Fruit fly (Drosophila melanogaster) whole organism, embryonic: ENCODE measurements around the gene ND-18.

ENCODE experiments used
- Antp ChIP-seq: fragments of 200-800 bp; sonication (Bioruptor generic); optimal IDR thresholded peaks from 3 replicates; lab custom pipeline; 2016; ENCODE audit warnings: missing biosample characterization, missing genetic modification characterization
- Bdp1 ChIP-seq: fragments of 200-800 bp; sonication (Bioruptor generic); optimal IDR thresholded peaks from 3 replicates; lab custom pipeline; 2016; ENCODE audit warnings: missing biosample characterization, missing genetic modification characterization
- C15 ChIP-seq: fragments of 200-800 bp; sonication (Bioruptor generic); IDR thresholded peaks from 3 replicates; pipeline ENCODE4 v1.3.6; 2022; ENCODE audit warnings: missing biosample characterization, missing genetic modification characterization
- CG10431 ChIP-seq: fragments of 200-800 bp; sonication (Bioruptor generic); optimal IDR thresholded peaks from 3 replicates; lab custom pipeline; 2018; ENCODE audit warnings: missing biosample characterization, mild to moderate bottlenecking, missing genetic modification characterization
- CG12155 ChIP-seq: fragments of 200-800 bp; sonication (Bioruptor generic); optimal IDR thresholded peaks from 3 replicates; lab custom pipeline; 2016; ENCODE audit warnings: missing biosample characterization, missing genetic modification characterization
- CG12744 ChIP-seq: fragments of 200-800 bp; sonication (Bioruptor generic); optimal IDR thresholded peaks from 2 replicates; lab custom pipeline; 2016; ENCODE audit warnings: missing biosample characterization, missing genetic modification characterization
- CG15073 ChIP-seq: fragments of 200-800 bp; sonication (Bioruptor generic); optimal IDR thresholded peaks from 2 replicates; lab custom pipeline; 2016; ENCODE audit warnings: missing biosample characterization, missing genetic modification characterization
- CG16813 ChIP-seq: fragments of 200-800 bp; sonication (Bioruptor generic); IDR thresholded peaks from 3 replicates; pipeline ENCODE4 v1.3.6; 2022; ENCODE audit warnings: missing biosample characterization, missing genetic modification characterization; ENCODE audit not compliant: partially characterized antibody
- CG16815 ChIP-seq: fragments of 200-800 bp; sonication (Bioruptor generic); optimal IDR thresholded peaks from 3 replicates; lab custom pipeline; 2017; ENCODE audit warnings: missing biosample characterization, mild to moderate bottlenecking, missing genetic modification characterization
- CG17361 ChIP-seq: fragments of 200-800 bp; sonication (Bioruptor generic); IDR thresholded peaks from 3 replicates; pipeline ENCODE4 v1.3.6; 2022; ENCODE audit warnings: missing biosample characterization, missing genetic modification characterization
- CG18619 ChIP-seq: fragments of 200-800 bp; sonication (Bioruptor generic); optimal IDR thresholded peaks from 3 replicates; lab custom pipeline; 2017; ENCODE audit warnings: missing biosample characterization, mild to moderate bottlenecking, missing genetic modification characterization
- CG2202 ChIP-seq: fragments of 200-800 bp; sonication (Bioruptor generic); optimal IDR thresholded peaks from 2 replicates; lab custom pipeline; 2018; ENCODE audit warnings: missing biosample characterization, mild to moderate bottlenecking, missing genetic modification characterization
- CG30020 ChIP-seq: fragments of 200-800 bp; optimal IDR thresholded peaks from 2 replicates; lab custom pipeline; 2019; ENCODE audit warnings: missing biosample characterization, mild to moderate bottlenecking, missing genetic modification characterization, moderate library complexity
- CG31224 ChIP-seq: fragments of 200-800 bp; sonication (Bioruptor generic); IDR thresholded peaks from 2 replicates; pipeline ENCODE4 v1.3.6; 2022; ENCODE audit warnings: missing biosample characterization, missing genetic modification characterization
- CG31365 ChIP-seq: fragments of 200-800 bp; sonication (Bioruptor generic); optimal IDR thresholded peaks from 2 replicates; lab custom pipeline; 2018; ENCODE audit warnings: missing biosample characterization, mild to moderate bottlenecking, missing genetic modification characterization
- CG31441 ChIP-seq: fragments of 200-800 bp; sonication (Bioruptor generic); IDR thresholded peaks from 2 replicates; pipeline ENCODE4 v1.3.6; 2022; ENCODE audit warnings: missing biosample characterization, missing genetic modification characterization
- CG34376 ChIP-seq: fragments of 200-800 bp; sonication (Bioruptor generic); optimal IDR thresholded peaks from 2 replicates; lab custom pipeline; 2018; ENCODE audit warnings: missing biosample characterization, mild to moderate bottlenecking, missing genetic modification characterization
- CG4854 ChIP-seq: fragments of 200-800 bp; sonication (Bioruptor generic); optimal IDR thresholded peaks from 2 replicates; lab custom pipeline; 2016; ENCODE audit warnings: missing biosample characterization, missing genetic modification characterization, inconsistent platforms
- CG5180 ChIP-seq: fragments of 200-800 bp; sonication (Bioruptor generic); optimal IDR thresholded peaks from 3 replicates; lab custom pipeline; 2017; ENCODE audit warnings: missing biosample characterization, missing genetic modification characterization, mild to moderate bottlenecking, moderate library complexity, missing genetic modification reagents
- CG6791 ChIP-seq: fragments of 200-800 bp; sonication (Bioruptor generic); IDR thresholded peaks from 3 replicates; pipeline ENCODE4 v1.3.6; 2022; ENCODE audit warnings: missing biosample characterization, missing genetic modification characterization; ENCODE audit not compliant: partially characterized antibody
- CG9215 ChIP-seq: fragments of 200-800 bp; sonication (Bioruptor generic); IDR thresholded peaks from 2 replicates; pipeline ENCODE4 v1.3.6; 2022; ENCODE audit warnings: missing biosample characterization, missing genetic modification characterization
- D19A ChIP-seq: fragments of 200-800 bp; optimal IDR thresholded peaks from 3 replicates; lab custom pipeline; 2019; ENCODE audit warnings: missing biosample characterization, mild to moderate bottlenecking, missing genetic modification characterization, moderate library complexity
- Dad ChIP-seq: fragments of 200-800 bp; sonication (Bioruptor generic); optimal IDR thresholded peaks from 3 replicates; lab custom pipeline; 2016; ENCODE audit warnings: missing biosample characterization, missing genetic modification characterization
- Dek ChIP-seq: fragments of 200-800 bp; sonication (Bioruptor generic); optimal IDR thresholded peaks from 3 replicates; lab custom pipeline; 2019; ENCODE audit warnings: missing biosample characterization, mild to moderate bottlenecking, missing genetic modification characterization, moderate library complexity
- Doc3 ChIP-seq: fragments of 200-800 bp; sonication (Bioruptor generic); IDR thresholded peaks from 3 replicates; pipeline ENCODE4 v1.3.6; 2022; ENCODE audit warnings: missing biosample characterization, missing genetic modification characterization; ENCODE audit not compliant: partially characterized antibody
- Dp ChIP-seq: fragments of 200-800 bp; sonication (Bioruptor generic); optimal IDR thresholded peaks from 2 replicates; lab custom pipeline; 2018; ENCODE audit warnings: missing biosample characterization, mild to moderate bottlenecking, missing genetic modification characterization, moderate library complexity
- HLHmδ ChIP-seq: fragments of 200-800 bp; sonication (Bioruptor generic); optimal IDR thresholded peaks from 2 replicates; lab custom pipeline; 2018; ENCODE audit warnings: missing biosample characterization, mild to moderate bottlenecking, missing genetic modification characterization, moderate library complexity
- PHDP ChIP-seq: fragments of 200-800 bp; sonication (Bioruptor generic); optimal IDR thresholded peaks from 3 replicates; lab custom pipeline; 2018; ENCODE audit warnings: missing biosample characterization, mild to moderate bottlenecking, missing genetic modification characterization, moderate library complexity
- Tbp ChIP-seq: fragments of >200 bp; optimal IDR thresholded peaks from 2 replicates; lab custom pipeline; 2018; ENCODE audit warnings: missing biosample characterization, missing genetic modification characterization
- Usf ChIP-seq: fragments of 200-800 bp; sonication (Bioruptor generic); optimal IDR thresholded peaks from 2 replicates; lab custom pipeline; 2017; ENCODE audit warnings: missing genotype, missing biosample characterization, missing genetic modification characterization
- amos ChIP-seq: fragments of 200-800 bp; sonication (Bioruptor generic); IDR thresholded peaks from 2 replicates; pipeline ENCODE4 v1.3.6; 2022; ENCODE audit warnings: missing biosample characterization, missing genetic modification characterization; ENCODE audit not compliant: partially characterized antibody
- bcd ChIP-seq: fragments of 200-800 bp; sonication (Bioruptor generic); optimal IDR thresholded peaks from 2 replicates; lab custom pipeline; 2017; ENCODE audit warnings: missing biosample characterization, mild to moderate bottlenecking, missing genetic modification characterization
- bowl ChIP-seq: fragments of 200-800 bp; sonication (Bioruptor generic); IDR thresholded peaks from 2 replicates; pipeline ENCODE4 v1.3.6; 2022; ENCODE audit warnings: missing biosample characterization, missing genetic modification characterization
- btn ChIP-seq: fragments of 200-800 bp; sonication (Bioruptor generic); optimal IDR thresholded peaks from 2 replicates; lab custom pipeline; 2016; ENCODE audit warnings: missing biosample characterization, missing genetic modification characterization
- caup ChIP-seq: fragments of 200-800 bp; sonication (Bioruptor generic); optimal IDR thresholded peaks from 3 replicates; lab custom pipeline; 2017; ENCODE audit warnings: missing biosample characterization, mild to moderate bottlenecking, missing genetic modification characterization, moderate library complexity; ENCODE audit not compliant: severe bottlenecking
- dimm ChIP-seq: fragments of 200-800 bp; sonication (Bioruptor generic); IDR thresholded peaks from 2 replicates; pipeline ENCODE4 v1.3.6; 2022; ENCODE audit warnings: missing biosample characterization, missing genetic modification characterization
- dm ChIP-seq: fragments of 200-800 bp; sonication (Bioruptor generic); optimal IDR thresholded peaks from 3 replicates; lab custom pipeline; 2016; ENCODE audit warnings: missing biosample characterization, missing genetic modification characterization
- dpn ChIP-seq, 2 experiments: fragments of 200-800 bp; sonication (Bioruptor generic); optimal IDR thresholded peaks; 3 replicates each; lab custom pipeline; 2016; ENCODE audit warnings: missing biosample characterization in 2 of 2, missing genetic modification characterization in 2 of 2
- ewg ChIP-seq: fragments of 200-800 bp; sonication (Bioruptor generic); optimal IDR thresholded peaks from 3 replicates; lab custom pipeline; 2017; ENCODE audit warnings: mild to moderate bottlenecking, missing biosample characterization, missing genetic modification reagents, missing genetic modification characterization
- gcm2 ChIP-seq: fragments of 200-800 bp; sonication (Bioruptor generic); optimal IDR thresholded peaks from 2 replicates; lab custom pipeline; 2016; ENCODE audit warnings: missing biosample characterization, missing genetic modification characterization
- grn ChIP-seq: fragments of 200-800 bp; sonication (Bioruptor generic); optimal IDR thresholded peaks from 3 replicates; lab custom pipeline; 2017; ENCODE audit warnings: missing biosample characterization, missing genetic modification characterization
- gsb ChIP-seq: fragments of 200-800 bp; sonication (Bioruptor generic); IDR thresholded peaks from 2 replicates; pipeline ENCODE4 v1.3.6; 2022; ENCODE audit warnings: missing biosample characterization, missing genetic modification characterization
- lmd ChIP-seq: fragments of 200-800 bp; sonication (Bioruptor generic); IDR thresholded peaks from 2 replicates; pipeline ENCODE4 v1.3.6; 2022; ENCODE audit warnings: missing biosample characterization, missing genetic modification characterization
- nmo ChIP-seq: fragments of 200-800 bp; sonication (Bioruptor generic); optimal IDR thresholded peaks from 2 replicates; lab custom pipeline; 2018; ENCODE audit warnings: missing biosample characterization, mild to moderate bottlenecking, missing genetic modification characterization, moderate library complexity
- phol ChIP-seq: fragments of 200-800 bp; sonication (Bioruptor generic); optimal IDR thresholded peaks from 3 replicates; lab custom pipeline; 2018; ENCODE audit warnings: missing biosample characterization, mild to moderate bottlenecking, missing genetic modification characterization, moderate library complexity
- so ChIP-seq: fragments of 200-800 bp; sonication (Bioruptor generic); IDR thresholded peaks from 3 replicates; pipeline ENCODE4 v1.3.6; 2022; ENCODE audit warnings: missing biosample characterization, missing genetic modification characterization
- trem ChIP-seq: fragments of 200-800 bp; optimal IDR thresholded peaks from 3 replicates; lab custom pipeline; 2019; ENCODE audit warnings: missing biosample characterization, mild to moderate bottlenecking, missing genetic modification characterization, moderate library complexity
- yki ChIP-seq: fragments of >200 bp; optimal IDR thresholded peaks from 3 replicates; lab custom pipeline; 2018
- zf30C ChIP-seq: fragments of 200-800 bp; sonication (Bioruptor generic); optimal IDR thresholded peaks from 3 replicates; lab custom pipeline; 2018; ENCODE audit warnings: missing biosample characterization, mild to moderate bottlenecking, missing genetic modification characterization

The ND-18 gene

dm6 chrX:19505334-19506185 is 13.3 kb downstream of the ND-18 start (continued):
- TF ChIP-seq Tbp (GFP tag; lab: Kevin White, UChicago) (no peak), CG31224 (GFP tag; lab: Robert Waterston, UW) (0 out of 2 replicates have a peak, but pooled peaks have one; percentile 19), CG17361 (GFP tag; lab: Robert Waterston, UW) (no peak), CG12744 (GFP tag; lab: Kevin White, UChicago) (no peak), CG18619 (peak; percentile 20), CG31365 (tag; lab: Kevin White, UChicago) (no peak), btn (GFP tag; lab: Kevin White, UChicago) (no peak), D19A (tag; lab: Kevin White, UChicago) (no peak), Usf (GFP tag; lab: Kevin White, UChicago) (no peak), nmo (GFP tag; lab: Kevin White, UChicago) (peak; percentile 24), CG6791 (GFP tag; lab: Robert Waterston, UW) (peak; percentile 84), HLHmδ (GFP tag; lab: Kevin White, UChicago) (no peak), CG16813 (GFP tag; lab: Robert Waterston, UW) (peak; percentile 84), caup (GFP tag; lab: Kevin White, UChicago) (peak; percentile 53), CG16815 (no peak), C15 (GFP tag; lab: Robert Waterston, UW) (no peak), Dad (GFP tag; lab: Kevin White, UChicago) (peak; percentile 50), amos (GFP tag; lab: Robert Waterston, UW) (peak; percentile 87), PHDP (no peak), ewg (GFP tag; lab: Kevin White, UChicago) (no peak), bowl (no peak), CG9215 (peak; percentile 39), bcd (no peak), gcm2 (GFP tag; lab: Kevin White, UChicago) (no peak), CG30020 (tag; lab: Kevin White, UChicago) (no peak), Bdp1 (GFP tag; lab: Kevin White, UChicago) (peak; percentile 47), gsb (GFP tag; lab: Robert Waterston, UW) (no peak), grn (GFP tag; lab: Kevin White, UChicago) (peak; percentile 29), Dek (tag; lab: Kevin White, UChicago) (peak; percentile 21), yki (lab: Kevin White, UChicago) (no peak), Dp (GFP tag; lab: Kevin White, UChicago) (peak; percentile 30), so (GFP tag; lab: Robert Waterston, UW) (no peak), CG10431 (no peak), lmd (GFP tag; lab: Robert Waterston, UW) (peak; percentile 31; the same call in 1 of the 2 replicates), CG12155 (peak; percentile 50), Antp (GFP tag; lab: Kevin White, UChicago) (peak; percentile 52), CG2202 (tag; lab: Kevin White, UChicago) (no peak), zf30C (GFP tag; lab: Kevin White, UChicago) (peak; percentile 20), dimm (GFP tag; lab: Robert Waterston, UW) (no peak), CG4854 (GFP tag; lab: Kevin White, UChicago) (no peak), CG34376 (GFP tag; lab: Kevin White, UChicago) (peak; percentile 59), CG5180 (GFP tag; lab: Kevin White, UChicago) (no peak), phol (tag; lab: Kevin White, UChicago) (peak; percentile 14), CG15073 (GFP tag; lab: Kevin White, UChicago) (no peak), Doc3 (GFP tag; lab: Robert Waterston, UW) (peak; percentile 73), CG31441 (GFP tag; lab: Robert Waterston, UW) (no peak), trem (tag; lab: Kevin White, UChicago) (peak; percentile 52), dpn (GFP tag; optimal IDR thresholded peaks at IDR 0.05; lab: Kevin White, UChicago) (peak; percentile 40 to 57), dm (GFP tag; lab: Kevin White, UChicago) (peak; percentile 36)
